Worm (Caenorhabditis elegans) whole organism, L1 larva: ENCODE measurements around the gene Y37D8A.25.

Source experiments
- F16B12.6 ChIP-seq: fragments of 150-350 bp; optimal IDR thresholded peaks from 2 replicates; lab custom pipeline; 2014; ENCODE audit warnings: missing biosample characterization, missing genetic modification characterization
- irx-1 ChIP-seq: sonication (generic microtip); optimal IDR thresholded peaks from 2 replicates; lab custom pipeline; 2016; ENCODE audit warnings: missing genetic modification characterization, missing compliant biosample characterization
- mep-1 ChIP-seq: fragments of 150-350 bp; optimal IDR thresholded peaks from 2 replicates; lab custom pipeline; 2014; ENCODE audit warnings: missing biosample characterization, missing genetic modification characterization
- nhr-85 ChIP-seq: sonication (generic microtip); peaks from one replicate; lab custom pipeline; 2016; ENCODE audit warnings: missing genetic modification characterization, inconsistent platforms, missing compliant biosample characterization
- tbx-2 ChIP-seq: sonication (generic microtip); optimal IDR thresholded peaks from 2 replicates; lab custom pipeline; 2016; ENCODE audit warnings: missing genetic modification characterization, missing compliant biosample characterization
- unc-30 ChIP-seq: sonication (generic microtip); optimal IDR thresholded peaks from 2 replicates; lab custom pipeline; 2017; ENCODE audit warnings: missing biosample characterization, missing genetic modification characterization

- no peak for TF ChIP-seq F16B12.6 (tag; lab: Kevin White, UChicago)
- no peak for TF ChIP-seq mep-1 (tag; lab: Kevin White, UChicago)
- TF ChIP-seq nhr-85 (tag; lab: Kevin White, UChicago), result no peak
- TF ChIP-seq unc-30 (tag; lab: Kevin White, UChicago), result no peak
- no peak for TF ChIP-seq tbx-2 (tag; lab: Kevin White, UChicago)
- TF ChIP-seq irx-1 (tag; lab: Kevin White, UChicago), result no peak
These were observed 40.2 kb downstream of the Y37D8A.25 start, which contains the start of gene gab-1 for ce11 chrIII:12779676-12780337.
